Fruit fly (Drosophila melanogaster) whole organism, wandering third instar larva: ENCODE data around the gene TotM.
A peak's percentile ranks its signal among the peaks of the same experiment; 100 is the strongest.

ENCODE experiments used
- Abd-B ChIP-seq: fragments of >200 bp; optimal IDR thresholded peaks from 2 replicates; lab custom pipeline; 2017; ENCODE audit warnings: missing biosample characterization, missing genetic modification characterization
- CG32264 ChIP-seq: fragments of 200-800 bp; sonication (Bioruptor generic); optimal IDR thresholded peaks from 2 replicates; lab custom pipeline; 2016; ENCODE audit warnings: missing biosample characterization, missing genetic modification characterization
- CG9705 ChIP-seq: fragments of 200-800 bp; sonication (Bioruptor generic); optimal IDR thresholded peaks from 2 replicates; lab custom pipeline; 2018; ENCODE audit warnings: missing biosample characterization, mild to moderate bottlenecking, missing genetic modification characterization
- CrebA ChIP-seq: fragments of 200-800 bp; sonication (Bioruptor generic); optimal IDR thresholded peaks from 2 replicates; lab custom pipeline; 2016; ENCODE audit warnings: missing biosample characterization, mild to moderate bottlenecking, missing genetic modification characterization, borderline replicate concordance
- Dfd ChIP-seq: fragments of >200 bp; optimal IDR thresholded peaks from 2 replicates; lab custom pipeline; 2017; ENCODE audit warnings: missing biosample characterization, missing genetic modification characterization
- Dif ChIP-seq: fragments of 200-275, 200-300 bp; sonication (Bioruptor generic); optimal IDR thresholded peaks from 2 replicates; lab custom pipeline; 2018; ENCODE audit warnings: missing biosample characterization, missing genetic modification characterization; ENCODE audit not compliant: partially characterized antibody
- GATAd ChIP-seq: sonication (Bioruptor generic); optimal IDR thresholded peaks from 2 replicates; lab custom pipeline; 2016; ENCODE audit warnings: missing biosample characterization, missing genetic modification characterization
- HLH106 ChIP-seq: fragments of 200-800 bp; optimal IDR thresholded peaks from 3 replicates; lab custom pipeline; 2019; ENCODE audit warnings: missing biosample characterization, mild to moderate bottlenecking, missing genetic modification characterization, moderate library complexity
- Hnf4 ChIP-seq: fragments of 200-800 bp; sonication (Bioruptor generic); optimal IDR thresholded peaks from 2 replicates; lab custom pipeline; 2016; ENCODE audit warnings: missing biosample characterization, mild to moderate bottlenecking, missing genetic modification characterization
- Hr78 ChIP-seq: fragments of >200 bp; optimal IDR thresholded peaks from 2 replicates; lab custom pipeline; 2017; ENCODE audit warnings: missing biosample characterization, missing genetic modification characterization
- Hr83 ChIP-seq: fragments of 200-300 bp; sonication (Bioruptor generic); optimal IDR thresholded peaks from 2 replicates; lab custom pipeline; 2016; ENCODE audit warnings: missing biosample characterization, mild to moderate bottlenecking, missing genetic modification characterization, moderate library complexity; ENCODE audit not compliant: poor library complexity, severe bottlenecking
- Jra ChIP-seq: sonication (Bioruptor generic); optimal IDR thresholded peaks from 2 replicates; lab custom pipeline; 2016; ENCODE audit warnings: missing biosample characterization, missing genetic modification characterization
- Mio ChIP-seq: sonication (Bioruptor generic); optimal IDR thresholded peaks from 2 replicates; lab custom pipeline; 2016; ENCODE audit warnings: missing biosample characterization, missing genetic modification characterization
- Myc ChIP-seq: fragments of >200 bp; optimal IDR thresholded peaks from 2 replicates; lab custom pipeline; 2017
- N ChIP-seq: fragments of >200 bp; optimal IDR thresholded peaks from 2 replicates; lab custom pipeline; 2018; ENCODE audit warnings: missing biosample characterization, missing external identifiers, missing genetic modification characterization
- OdsH ChIP-seq: fragments of 200-800 bp; sonication (Bioruptor generic); optimal IDR thresholded peaks from 2 replicates; lab custom pipeline; 2016; ENCODE audit warnings: missing biosample characterization, mild to moderate bottlenecking, missing genetic modification characterization
- Rel ChIP-seq, 2 experiments: fragments of 200-800 bp; sonication (Bioruptor generic) in 1 of 2; optimal IDR thresholded peaks; 2 replicates in 1 of 2; 3 replicates in 1 of 2; lab custom pipeline; 2016 to 2019; ENCODE audit warnings: mild to moderate bottlenecking in 2 of 2, missing biosample characterization in 2 of 2, missing genetic modification characterization in 2 of 2, moderate library complexity in 1 of 2
- Sp1 ChIP-seq: fragments of 200-800 bp; sonication (Bioruptor generic); optimal IDR thresholded peaks from 3 replicates; lab custom pipeline; 2019; ENCODE audit warnings: missing biosample characterization, mild to moderate bottlenecking, missing genetic modification characterization, moderate library complexity
- Vsx2 ChIP-seq: fragments of 200-300, 225-300 bp; sonication (Bioruptor generic); optimal IDR thresholded peaks from 2 replicates; lab custom pipeline; 2018; ENCODE audit warnings: missing biosample characterization, missing genetic modification characterization; ENCODE audit not compliant: partially characterized antibody
- br ChIP-seq: fragments of 200-800 bp; sonication (Bioruptor generic); optimal IDR thresholded peaks from 2 replicates; lab custom pipeline; 2016; ENCODE audit warnings: missing biosample characterization, missing genetic modification characterization
- brk ChIP-seq: fragments of 200-800 bp; sonication (Bioruptor generic); optimal IDR thresholded peaks from 2 replicates; lab custom pipeline; 2016; ENCODE audit warnings: missing biosample characterization, mild to moderate bottlenecking, missing genetic modification characterization
- dl ChIP-seq, 2 experiments: fragments of 175-275, 200-275 bp in 1 of 2; fragments of 200-275 bp in 1 of 2; sonication (Bioruptor generic); optimal IDR thresholded peaks; lab custom pipeline; 2018; ENCODE audit warnings: mild to moderate bottlenecking in 2 of 2, missing biosample characterization in 2 of 2, missing genetic modification characterization in 2 of 2, moderate library complexity in 2 of 2; ENCODE audit not compliant: partially characterized antibody in 2 of 2, insufficient read depth in 1 of 2
- dmrt93B ChIP-seq: fragments of 200-800 bp; sonication (Bioruptor generic); optimal IDR thresholded peaks from 2 replicates; lab custom pipeline; 2018; ENCODE audit warnings: missing biosample characterization, mild to moderate bottlenecking, missing genetic modification characterization
- dsf ChIP-seq: sonication (Bioruptor generic); optimal IDR thresholded peaks from 2 replicates; lab custom pipeline; 2016; ENCODE audit warnings: missing biosample characterization, missing genetic modification characterization, borderline replicate concordance
- ey ChIP-seq: fragments of 200-800 bp; sonication (Bioruptor generic); optimal IDR thresholded peaks from 2 replicates; lab custom pipeline; 2016; ENCODE audit warnings: missing biosample characterization, missing genetic modification characterization
- foxo ChIP-seq, 2 experiments: fragments of 200-800 bp; sonication (Bioruptor generic); optimal IDR thresholded peaks; 2 replicates in 1 of 2; 3 replicates in 1 of 2; lab custom pipeline; 2016 to 2017; ENCODE audit warnings: missing biosample characterization in 2 of 2, missing genetic modification characterization in 2 of 2
- fru ChIP-seq: fragments of 200-800 bp; sonication (Bioruptor generic); optimal IDR thresholded peaks from 3 replicates; lab custom pipeline; 2016; ENCODE audit warnings: missing biosample characterization, mild to moderate bottlenecking, missing genetic modification characterization
- h ChIP-seq: fragments of 200-800 bp; sonication (Bioruptor generic); optimal IDR thresholded peaks from 3 replicates; lab custom pipeline; 2016; ENCODE audit warnings: missing biosample characterization, mild to moderate bottlenecking, missing genetic modification characterization
- jim ChIP-seq: fragments of 175-275, 200-325 bp; sonication (Bioruptor generic); optimal IDR thresholded peaks from 2 replicates; lab custom pipeline; 2016; ENCODE audit warnings: missing biosample characterization, mild to moderate bottlenecking, missing genetic modification characterization
- lola ChIP-seq: fragments of >200 bp; optimal IDR thresholded peaks from 2 replicates; lab custom pipeline; 2017; ENCODE audit warnings: missing biosample characterization, missing genetic modification characterization
- pan ChIP-seq: fragments of >200 bp; optimal IDR thresholded peaks from 2 replicates; lab custom pipeline; 2017
- psq ChIP-seq: fragments of 200-800 bp; sonication (Bioruptor generic); optimal IDR thresholded peaks from 3 replicates; lab custom pipeline; 2017; ENCODE audit warnings: missing biosample characterization, mild to moderate bottlenecking, missing genetic modification characterization, moderate library complexity
- rgr ChIP-seq: fragments of 200-800 bp; sonication (Bioruptor generic); optimal IDR thresholded peaks from 3 replicates; lab custom pipeline; 2016; ENCODE audit warnings: missing biosample characterization, mild to moderate bottlenecking, missing genetic modification characterization
- sage ChIP-seq: fragments of 200-800 bp; sonication (Bioruptor generic); optimal IDR thresholded peaks from 2 replicates; lab custom pipeline; 2016; ENCODE audit warnings: missing biosample characterization, mild to moderate bottlenecking, missing genetic modification characterization
- sv ChIP-seq: fragments of 200-800 bp; sonication (Bioruptor generic); optimal IDR thresholded peaks from 3 replicates; lab custom pipeline; 2016; ENCODE audit warnings: missing biosample characterization, missing genetic modification characterization
- tai ChIP-seq: sonication (Bioruptor generic); optimal IDR thresholded peaks from 2 replicates; lab custom pipeline; 2016; ENCODE audit warnings: missing biosample characterization, missing genetic modification characterization
- usp ChIP-seq: fragments of >200 bp; optimal IDR thresholded peaks from 2 replicates; lab custom pipeline; 2017; ENCODE audit warnings: missing biosample characterization, missing genetic modification characterization
- woc ChIP-seq: sonication (Bioruptor generic); optimal IDR thresholded peaks from 2 replicates; lab custom pipeline; 2016; ENCODE audit warnings: missing biosample characterization, mild to moderate bottlenecking, missing genetic modification characterization

The TotM gene

dm6 chr2L:5289921-5290320 is 39.7 kb upstream of the TotM start (continued):
- TF ChIP-seq GATAd (GFP tag; lab: Kevin White, UChicago) (no peak), br (no peak), lola (GFP tag; lab: Kevin White, UChicago) (no peak), Abd-B (GFP tag; lab: Kevin White, UChicago) (no peak), Sp1 (GFP tag; lab: Kevin White, UChicago) (peak; percentile 58), Dfd (GFP tag; lab: Kevin White, UChicago) (no peak), CG32264 (GFP tag; lab: Kevin White, UChicago) (no peak)

- TF ChIP-seq HLH106 (tag; lab: Kevin White, UChicago) = peak; percentile 33
- no peak for TF ChIP-seq Hr83 (GFP tag; lab: Kevin White, UChicago)
- TF ChIP-seq Jra (GFP tag; lab: Kevin White, UChicago) = no peak
- no peak for TF ChIP-seq Hnf4
- peak; percentile 15 for TF ChIP-seq h (GFP tag; lab: Kevin White, UChicago)
- peak; percentile 43 for TF ChIP-seq tai (GFP tag; lab: Kevin White, UChicago)
- peak in 1 of 2 experiments; percentile 31 for TF ChIP-seq foxo (GFP tag; optimal IDR thresholded peaks at IDR 0.05; lab: Kevin White, UChicago)
- TF ChIP-seq rgr (GFP tag; lab: Kevin White, UChicago) = peak; percentile 21
- TF ChIP-seq Hr78 (GFP tag; lab: Kevin White, UChicago) = no peak
Observed at dm6 chr2L:5290530-5290929, 39.1 kb upstream of the TotM start.

- TF ChIP-seq ey (GFP tag; lab: Kevin White, UChicago) (no peak), Jra (GFP tag; lab: Kevin White, UChicago) (peak; percentile 51), pan (no peak), Dif (GFP tag; lab: Kevin White, UChicago) (no peak), Hr83 (GFP tag; lab: Kevin White, UChicago) (peak; percentile 39), GATAd (GFP tag; lab: Kevin White, UChicago) (no peak), N (no peak), Dfd (GFP tag; lab: Kevin White, UChicago) (no peak), lola (GFP tag; lab: Kevin White, UChicago) (no peak), Hr78 (GFP tag; lab: Kevin White, UChicago) (no peak), jim (no peak), usp (GFP tag; lab: Kevin White, UChicago) (no peak), dl (GFP tag; optimal IDR thresholded peaks at IDR 0.05; lab: Kevin White, UChicago; ENCODE audit: insufficient read depth in 1 of 2, partially characterized antibody in 2 of 2) (no peak), Sp1 (GFP tag; lab: Kevin White, UChicago) (no peak), dmrt93B (no peak), CG9705 (GFP tag; lab: Kevin White, UChicago) (no peak), sv (no peak), fru (GFP tag; lab: Kevin White, UChicago) (no peak), Vsx2 (no peak), CG32264 (GFP tag; lab: Kevin White, UChicago) (no peak), h (GFP tag; lab: Kevin White, UChicago) (peak; percentile 43), brk (GFP tag; lab: Kevin White, UChicago) (no peak), Mio (no peak), rgr (GFP tag; lab: Kevin White, UChicago) (no peak), Hnf4 (peak; percentile 47), tai (GFP tag; lab: Kevin White, UChicago) (no peak), dsf (GFP tag; lab: Kevin White, UChicago) (no peak), Myc (lab: Kevin White, UChicago) (no peak), CrebA (peak; percentile 76), Abd-B (GFP tag; lab: Kevin White, UChicago) (no peak), woc (GFP tag; lab: Kevin White, UChicago) (no peak), psq (GFP tag; lab: Kevin White, UChicago) (no peak), br (peak; percentile 30), OdsH (GFP tag; lab: Kevin White, UChicago) (no peak), sage (GFP tag; lab: Kevin White, UChicago) (no peak), Rel (GFP tag; optimal IDR thresholded peaks at IDR 0.05; lab: Kevin White, UChicago) (peak; percentile 21), Rel (tag; optimal IDR thresholded peaks at IDR 0.05; lab: Kevin White, UChicago) (peak; percentile 92), HLH106 (tag; lab: Kevin White, UChicago) (no peak), foxo (GFP tag; optimal IDR thresholded peaks at IDR 0.05; lab: Kevin White, UChicago) (no peak)
Observed at dm6 chr2L:5291195-5291594, 38.5 kb upstream of the TotM start.
